Fruit fly (Drosophila melanogaster): Measurements from ENCODE around the gene HIPP1.

Gene HIPP1

DNA sequence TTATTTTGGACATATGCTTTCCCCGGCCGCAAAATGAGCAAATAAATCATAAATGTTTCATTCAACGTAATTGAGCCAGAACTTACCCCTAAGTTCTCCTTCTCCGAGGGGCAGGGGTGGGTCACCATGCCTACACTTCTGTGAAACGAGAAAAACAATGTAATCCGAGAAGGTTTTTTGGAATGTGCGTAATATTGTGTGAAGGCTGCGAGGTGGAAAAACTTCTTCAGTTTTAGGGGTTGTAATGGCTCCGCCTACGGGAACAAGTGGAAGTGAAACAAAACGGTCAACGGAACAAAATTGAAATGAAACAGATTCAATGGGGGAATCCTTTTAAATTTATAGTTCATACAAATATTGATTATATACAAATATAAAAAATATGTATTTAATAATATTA lies 12.7 kb upstream of the HIPP1 start:
- TF ChIP-seq Crg-1 (GFP tag; optimal IDR thresholded peaks at IDR 0.05), result no peak
- no peak for TF ChIP-seq CG7101 (tag; optimal IDR thresholded peaks at IDR 0.05)
- TF ChIP-seq ovo (GFP tag; optimal IDR thresholded peaks at IDR 0.05), result no peak
- no peak for TF ChIP-seq CG1620 (GFP tag; optimal IDR thresholded peaks at IDR 0.05)
- no peak for TF ChIP-seq tj (GFP tag; optimal IDR thresholded peaks at IDR 0.05)
- no peak for TF ChIP-seq pad (GFP tag; optimal IDR thresholded peaks at IDR 0.05)
- TF ChIP-seq Mnt (GFP tag; optimal IDR thresholded peaks at IDR 0.05), result no peak

DNA sequence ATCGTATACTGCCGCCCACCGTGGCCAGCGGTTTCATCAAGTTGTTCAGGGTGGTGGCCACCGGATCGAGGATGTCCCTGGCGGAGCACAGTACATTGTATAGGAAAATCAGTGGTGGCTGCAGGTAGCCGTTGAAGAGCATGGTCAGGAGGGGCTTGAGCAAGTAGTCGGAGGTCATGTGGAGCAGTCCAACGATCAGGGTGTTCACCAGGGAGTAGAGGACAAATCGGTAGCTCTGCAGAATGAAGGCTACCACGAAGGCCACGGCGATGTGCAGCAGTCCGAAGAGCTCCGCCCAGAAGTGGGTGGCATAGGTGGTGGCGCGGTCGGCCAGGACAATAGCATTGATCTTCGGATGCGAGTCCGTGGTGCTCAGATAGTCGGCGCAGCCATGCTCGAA lies 12.1 kb upstream of the HIPP1 start:
- TF ChIP-seq Mnt (GFP tag; optimal IDR thresholded peaks at IDR 0.05), result no peak
- TF ChIP-seq ovo (GFP tag; optimal IDR thresholded peaks at IDR 0.05), result no peak
- no peak for TF ChIP-seq CG1620 (GFP tag; optimal IDR thresholded peaks at IDR 0.05)
- no peak for TF ChIP-seq CG12768 (GFP tag; optimal IDR thresholded peaks at IDR 0.05)
- TF ChIP-seq cic (GFP tag; optimal IDR thresholded peaks at IDR 0.05), result no peak
- TF ChIP-seq CG7045 (GFP tag; optimal IDR thresholded peaks at IDR 0.05), result no peak
- no peak for TF ChIP-seq CG7101 (tag; optimal IDR thresholded peaks at IDR 0.05)
- no peak for TF ChIP-seq CG5204 (GFP tag; optimal IDR thresholded peaks at IDR 0.05)
- TF ChIP-seq CG11617 (GFP tag; optimal IDR thresholded peaks at IDR 0.05), result no peak
- no peak for TF ChIP-seq Hr96 (GFP tag; optimal IDR thresholded peaks at IDR 0.05)
- no peak for TF ChIP-seq CG14711 (tag; optimal IDR thresholded peaks at IDR 0.05)
- TF ChIP-seq tj (GFP tag; optimal IDR thresholded peaks at IDR 0.05), result no peak
- no peak for TF ChIP-seq CG33017 (tag; optimal IDR thresholded peaks at IDR 0.05)
- TF ChIP-seq cnc (optimal IDR thresholded peaks at IDR 0.05), result no peak
- no peak for TF ChIP-seq toe (GFP tag; optimal IDR thresholded peaks at IDR 0.05)
- no peak for TF ChIP-seq kay (GFP tag; ENCODE audit: borderline replicate concordance)
- no peak for TF ChIP-seq Crg-1 (GFP tag; optimal IDR thresholded peaks at IDR 0.05)
- TF ChIP-seq Clk (GFP tag; optimal IDR thresholded peaks at IDR 0.05), result no peak
- no peak for TF ChIP-seq bab1 (GFP tag; optimal IDR thresholded peaks at IDR 0.05)
- no peak for TF ChIP-seq pad (GFP tag; optimal IDR thresholded peaks at IDR 0.05)

DNA sequence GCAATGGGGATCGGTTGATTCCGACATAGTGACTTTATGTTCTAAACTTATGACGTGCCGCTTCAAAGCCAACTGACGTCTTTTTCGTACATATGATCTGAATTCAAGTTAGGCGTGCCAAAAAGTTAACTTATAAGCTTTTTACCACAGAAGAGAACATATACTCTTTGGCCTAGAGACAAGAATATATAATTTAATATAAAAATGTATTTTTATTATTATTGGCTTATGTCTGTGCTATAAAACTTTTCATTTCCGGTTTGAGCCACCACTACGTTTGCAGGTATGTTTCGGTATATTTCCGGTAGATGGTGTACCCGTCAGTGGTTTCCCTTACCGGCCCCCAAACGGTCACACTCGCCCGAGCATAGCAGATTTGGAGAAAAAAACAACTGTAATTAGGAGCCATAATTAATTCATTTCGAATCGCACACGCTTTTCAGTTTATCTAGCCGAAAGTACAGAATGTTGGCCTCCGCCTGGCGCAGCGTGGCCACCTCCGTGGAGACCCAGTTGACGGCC lies 11.1 kb upstream of the HIPP1 start, which contains the start of the genes CG3698 and tzn:
TSS of gene CG3698 (minus strand) at position 51 of the 522 bp plus-strand sequence.
TSS of gene tzn (plus strand) at position 321 of the 522 bp plus-strand sequence.
- TF ChIP-seq kay (GFP tag; ENCODE audit: borderline replicate concordance), result no peak
- peak; percentile 68 for TF ChIP-seq CG12768 (GFP tag; optimal IDR thresholded peaks at IDR 0.05)
- peak; percentile 88 for TF ChIP-seq CG1620 (GFP tag; optimal IDR thresholded peaks at IDR 0.05)
- TF ChIP-seq cnc (optimal IDR thresholded peaks at IDR 0.05), result no peak
- peak; percentile 91 for TF ChIP-seq Crg-1 (GFP tag; optimal IDR thresholded peaks at IDR 0.05)
- TF ChIP-seq CG11617 (GFP tag; optimal IDR thresholded peaks at IDR 0.05), result peak; percentile 89
- peak; percentile 67 for TF ChIP-seq CG14711 (tag; optimal IDR thresholded peaks at IDR 0.05)
- peak; percentile 81 for TF ChIP-seq pad (GFP tag; optimal IDR thresholded peaks at IDR 0.05)
- TF ChIP-seq Clk (GFP tag; optimal IDR thresholded peaks at IDR 0.05), result peak; percentile 48
- peak; percentile 72 for TF ChIP-seq Mnt (GFP tag; optimal IDR thresholded peaks at IDR 0.05)
- TF ChIP-seq CG7101 (tag; optimal IDR thresholded peaks at IDR 0.05), result peak; percentile 87
- peak; percentile 46 for TF ChIP-seq cic (GFP tag; optimal IDR thresholded peaks at IDR 0.05)
- peak; percentile 67 for TF ChIP-seq tj (GFP tag; optimal IDR thresholded peaks at IDR 0.05)
- peak; percentile 81 for TF ChIP-seq toe (GFP tag; optimal IDR thresholded peaks at IDR 0.05)
- TF ChIP-seq bab1 (GFP tag; optimal IDR thresholded peaks at IDR 0.05), result peak; percentile 92
- TF ChIP-seq CG7045 (GFP tag; optimal IDR thresholded peaks at IDR 0.05), result peak; percentile 85
- peak; percentile 92 for TF ChIP-seq ovo (GFP tag; optimal IDR thresholded peaks at IDR 0.05)
- TF ChIP-seq CG33017 (tag; optimal IDR thresholded peaks at IDR 0.05), result peak; percentile 74
- TF ChIP-seq CG5204 (GFP tag; optimal IDR thresholded peaks at IDR 0.05), result no peak
- TF ChIP-seq Hr96 (GFP tag; optimal IDR thresholded peaks at IDR 0.05), result peak; percentile 76

DNA sequence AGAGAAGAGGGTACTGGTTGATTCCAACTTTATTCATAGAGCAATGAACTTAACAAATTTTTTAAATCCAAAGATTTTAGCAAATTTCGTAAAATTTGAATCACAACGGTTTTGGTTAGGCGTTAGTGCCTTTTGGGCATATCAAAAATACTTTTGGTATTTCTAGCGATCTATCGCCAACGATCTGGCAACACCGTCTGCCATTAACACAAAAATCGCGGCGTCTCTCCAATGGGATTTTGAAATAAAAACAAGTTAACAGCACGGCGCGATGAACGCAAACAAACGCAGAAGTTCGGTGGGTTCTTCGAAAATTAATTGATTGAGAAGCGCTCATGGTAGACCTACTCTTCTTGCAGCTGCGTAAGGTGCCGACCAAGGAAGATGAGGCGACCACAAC lies 9.3 kb upstream of the HIPP1 start, which contains the start of gene Spc105R:
TSS of gene Spc105R (plus strand) at position 203 of the 400 bp plus-strand sequence.
- TF ChIP-seq bab1 (GFP tag; optimal IDR thresholded peaks at IDR 0.05) (peak; percentile 23), CG7045 (GFP tag; optimal IDR thresholded peaks at IDR 0.05) (no peak), cnc (optimal IDR thresholded peaks at IDR 0.05) (no peak), toe (GFP tag; optimal IDR thresholded peaks at IDR 0.05) (no peak), tj (GFP tag; optimal IDR thresholded peaks at IDR 0.05) (peak; percentile 2), CG12768 (GFP tag; optimal IDR thresholded peaks at IDR 0.05) (no peak)

DNA sequence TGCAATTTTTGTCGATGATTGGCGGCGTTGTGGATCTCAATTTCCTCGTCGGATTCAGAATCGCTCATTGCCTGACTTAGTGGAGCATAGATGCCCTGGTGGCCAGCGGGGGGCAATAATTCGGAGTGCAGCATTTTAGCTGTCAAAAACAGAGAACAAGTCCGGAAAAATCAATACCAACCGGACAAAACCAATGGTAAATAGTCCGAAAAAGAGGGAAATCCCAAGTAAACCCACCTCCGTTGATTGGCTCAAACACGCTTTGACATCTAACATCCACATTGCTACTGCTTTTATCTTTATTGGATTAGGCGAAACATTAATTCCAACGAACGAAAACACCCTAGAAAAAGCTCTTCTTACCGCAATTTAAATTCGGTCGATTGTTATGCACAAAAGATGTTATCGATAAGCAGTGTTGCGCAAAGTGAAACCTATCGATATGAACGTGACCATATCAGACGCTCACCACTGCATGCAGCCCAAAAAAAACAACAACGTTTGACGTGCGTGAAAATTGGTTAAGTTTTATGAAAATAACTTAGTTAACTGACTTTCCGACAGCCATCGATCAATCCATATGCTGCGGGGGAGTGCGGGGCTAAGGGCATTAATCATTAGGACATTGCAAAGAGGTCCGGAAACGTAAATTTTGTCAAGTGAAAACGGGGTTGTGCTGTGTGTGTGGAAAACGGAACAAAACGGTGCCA lies 6.4 kb downstream of the HIPP1 start, which contains the start of the genes CG3618 and Pka-R1:
TSS of gene CG3618 (minus strand) at position 410 of the 710 bp plus-strand sequence.
TSS of gene Pka-R1 (plus strand) at position 453 of the 710 bp plus-strand sequence.
- no peak for TF ChIP-seq tj (GFP tag; optimal IDR thresholded peaks at IDR 0.05)
- no peak for TF ChIP-seq toe (GFP tag; optimal IDR thresholded peaks at IDR 0.05)
- TF ChIP-seq Hr96 (GFP tag; optimal IDR thresholded peaks at IDR 0.05), result no peak
- TF ChIP-seq CG1620 (GFP tag; optimal IDR thresholded peaks at IDR 0.05), result no peak
- TF ChIP-seq cic (GFP tag; optimal IDR thresholded peaks at IDR 0.05), result peak; percentile 28
- TF ChIP-seq CG11617 (GFP tag; optimal IDR thresholded peaks at IDR 0.05), result no peak
- peak; percentile 17 for TF ChIP-seq CG33017 (tag; optimal IDR thresholded peaks at IDR 0.05)
- TF ChIP-seq Mnt (GFP tag; optimal IDR thresholded peaks at IDR 0.05), result peak; percentile 49
- TF ChIP-seq bab1 (GFP tag; optimal IDR thresholded peaks at IDR 0.05), result peak; percentile 40
- no peak for TF ChIP-seq cnc (optimal IDR thresholded peaks at IDR 0.05)
- TF ChIP-seq CG12768 (GFP tag; optimal IDR thresholded peaks at IDR 0.05), result peak; percentile 11
- no peak for TF ChIP-seq Crg-1 (GFP tag; optimal IDR thresholded peaks at IDR 0.05)
- TF ChIP-seq ovo (GFP tag; optimal IDR thresholded peaks at IDR 0.05), result no peak
- peak; percentile 25 for TF ChIP-seq CG14711 (tag; optimal IDR thresholded peaks at IDR 0.05)
- peak; percentile 56 for TF ChIP-seq pad (GFP tag; optimal IDR thresholded peaks at IDR 0.05)
- peak; percentile 33 for TF ChIP-seq CG7101 (tag; optimal IDR thresholded peaks at IDR 0.05)
- no peak for TF ChIP-seq CG7045 (GFP tag; optimal IDR thresholded peaks at IDR 0.05)

Data from whole organism, adult.